Fruit fly (Drosophila melanogaster) whole organism, embryonic: Measurements from ENCODE around the gene nanos.

ENCODE experiments used
- CG10543 ChIP-seq: fragments of 200-800 bp; sonication (Bioruptor generic); optimal IDR thresholded peaks from 3 replicates; lab custom pipeline; 2017; ENCODE audit warnings: missing biosample characterization, mild to moderate bottlenecking, missing genetic modification characterization, moderate library complexity
- CG10979 ChIP-seq: fragments of 200-800 bp; sonication (Bioruptor generic); optimal IDR thresholded peaks from 2 replicates; lab custom pipeline; 2018; ENCODE audit warnings: missing biosample characterization, mild to moderate bottlenecking, missing genetic modification characterization, moderate library complexity
- CG11398 ChIP-seq: fragments of 200-800 bp; sonication (Bioruptor generic); optimal IDR thresholded peaks from 2 replicates; lab custom pipeline; 2016; ENCODE audit warnings: missing biosample characterization, missing genetic modification characterization
- CG12104 ChIP-seq: fragments of 200-800 bp; sonication (Bioruptor generic); optimal IDR thresholded peaks from 3 replicates; lab custom pipeline; 2016; ENCODE audit warnings: missing biosample characterization, missing genetic modification characterization
- CG12236 ChIP-seq: fragments of 200-800 bp; sonication (Bioruptor generic); optimal IDR thresholded peaks from 2 replicates; lab custom pipeline; 2016; ENCODE audit warnings: missing biosample characterization, missing genetic modification characterization
- CG12659 ChIP-seq: fragments of 200-800 bp; sonication (Bioruptor generic); optimal IDR thresholded peaks from 3 replicates; lab custom pipeline; 2017; ENCODE audit warnings: mild to moderate bottlenecking, missing biosample characterization, missing genetic modification reagents, missing genetic modification characterization
- CG14014 ChIP-seq: fragments of 200-800 bp; sonication (Bioruptor generic); IDR thresholded peaks from 2 replicates; pipeline ENCODE4 v1.3.6; 2022; ENCODE audit warnings: missing biosample characterization, missing genetic modification characterization
- CG14050 ChIP-seq: fragments of 200-800 bp; sonication (Bioruptor generic); IDR thresholded peaks from 3 replicates; pipeline ENCODE4 v1.3.6; 2022; ENCODE audit warnings: missing biosample characterization, missing genetic modification characterization
- CG14965 ChIP-seq: fragments of 200-800 bp; sonication (Bioruptor generic); optimal IDR thresholded peaks from 2 replicates; lab custom pipeline; 2016; ENCODE audit warnings: missing biosample characterization, missing genetic modification characterization, borderline replicate concordance
- CG15479 ChIP-seq: fragments of 200-800 bp; sonication (Bioruptor generic); optimal IDR thresholded peaks from 3 replicates; lab custom pipeline; 2019; ENCODE audit warnings: missing biosample characterization, mild to moderate bottlenecking, missing genetic modification characterization, moderate library complexity
- CG31365 ChIP-seq: fragments of 200-800 bp; sonication (Bioruptor generic); optimal IDR thresholded peaks from 2 replicates; lab custom pipeline; 2018; ENCODE audit warnings: missing biosample characterization, mild to moderate bottlenecking, missing genetic modification characterization
- CG33213 ChIP-seq: fragments of 200-800 bp; sonication (Bioruptor generic); optimal IDR thresholded peaks from 3 replicates; lab custom pipeline; 2016; ENCODE audit warnings: missing biosample characterization, missing genetic modification characterization
- CG33557 ChIP-seq: fragments of 200-800 bp; sonication (Bioruptor generic); optimal IDR thresholded peaks from 2 replicates; lab custom pipeline; 2019; ENCODE audit warnings: missing biosample characterization, mild to moderate bottlenecking, missing genetic modification characterization, moderate library complexity
- CG3726 ChIP-seq: fragments of 200-800 bp; sonication (Bioruptor generic); IDR thresholded peaks from 3 replicates; pipeline ENCODE4, ENCODE4 v1.3.6; 2022; ENCODE audit warnings: missing biosample characterization, missing genetic modification characterization
- CG5245 ChIP-seq: fragments of 200-800 bp; sonication (Bioruptor generic); optimal IDR thresholded peaks from 3 replicates; lab custom pipeline; 2016; ENCODE audit warnings: missing biosample characterization, missing genetic modification characterization
- CG6689 ChIP-seq: fragments of 200-800 bp; sonication (Bioruptor generic); IDR thresholded peaks from 2 replicates; pipeline ENCODE4 v1.3.6; 2022; ENCODE audit warnings: missing biosample characterization, missing genetic modification characterization
- CG7786 ChIP-seq: fragments of 200-800 bp; sonication (Bioruptor generic); optimal IDR thresholded peaks from 2 replicates; lab custom pipeline; 2016; ENCODE audit warnings: missing biosample characterization, missing genetic modification characterization
- CG8089 ChIP-seq: fragments of 200-800 bp; sonication (Bioruptor generic); optimal IDR thresholded peaks from 3 replicates; lab custom pipeline; 2016; ENCODE audit warnings: missing biosample characterization, missing genetic modification characterization
- CG8359 ChIP-seq: fragments of 200-800 bp; sonication (Bioruptor generic); optimal IDR thresholded peaks from 2 replicates; lab custom pipeline; 2017; ENCODE audit warnings: missing biosample characterization, mild to moderate bottlenecking, missing genetic modification characterization, borderline replicate concordance
- CG8924 ChIP-seq: fragments of 200-800 bp; optimal IDR thresholded peaks from 3 replicates; lab custom pipeline; 2019; ENCODE audit warnings: missing biosample characterization, mild to moderate bottlenecking, missing genetic modification characterization, moderate library complexity
- CG9817 ChIP-seq: fragments of 200-800 bp; sonication (Bioruptor generic); optimal IDR thresholded peaks from 2 replicates; lab custom pipeline; 2018; ENCODE audit warnings: missing biosample characterization, mild to moderate bottlenecking, missing genetic modification characterization, moderate library complexity
- Ets97D ChIP-seq: fragments of 200-800 bp; sonication (Bioruptor generic); optimal IDR thresholded peaks from 3 replicates; lab custom pipeline; 2016; ENCODE audit warnings: missing biosample characterization, missing genetic modification characterization
- GATAe ChIP-seq: fragments of 200-800 bp; sonication (Bioruptor generic); conservative IDR thresholded peaks from 2 replicates; pipeline ENCODE4 v1.3.6; 2022; ENCODE audit warnings: missing biosample characterization, missing genetic modification characterization
- H2.0 ChIP-seq: fragments of 200-800 bp; sonication (Bioruptor generic); IDR thresholded peaks from 2 replicates; pipeline ENCODE4 v1.3.6; 2022; ENCODE audit warnings: missing biosample characterization, missing genetic modification characterization
- HmgZ ChIP-seq: fragments of 200-800 bp; sonication (Bioruptor generic); optimal IDR thresholded peaks from 2 replicates; lab custom pipeline; 2018; ENCODE audit warnings: missing biosample characterization, mild to moderate bottlenecking, missing genetic modification characterization
- Hmx ChIP-seq: fragments of 200-800 bp; sonication (Bioruptor generic); optimal IDR thresholded peaks from 2 replicates; lab custom pipeline; 2016; ENCODE audit warnings: missing biosample characterization, missing genetic modification characterization
- Lhr ChIP-seq: fragments of 200-800 bp; sonication (Bioruptor generic); optimal IDR thresholded peaks from 3 replicates; lab custom pipeline; 2017; ENCODE audit warnings: mild to moderate bottlenecking, missing biosample characterization, missing genetic modification reagents, missing genetic modification characterization
- Nf-YA ChIP-seq: fragments of 200-800 bp; sonication (Bioruptor generic); IDR thresholded peaks from 2 replicates; pipeline ENCODE4 v1.3.6; 2022; ENCODE audit warnings: missing biosample characterization, missing genetic modification characterization
- Nf-YC ChIP-seq: fragments of 200-800 bp; optimal IDR thresholded peaks from 3 replicates; lab custom pipeline; 2019; ENCODE audit warnings: missing biosample characterization, mild to moderate bottlenecking, missing genetic modification characterization, moderate library complexity
- Rx ChIP-seq: fragments of 200-800 bp; sonication (Bioruptor generic); IDR thresholded peaks from 2 replicates; pipeline ENCODE4 v1.3.6; 2022; ENCODE audit warnings: missing biosample characterization, missing genetic modification characterization
- Usf ChIP-seq: fragments of 200-800 bp; sonication (Bioruptor generic); optimal IDR thresholded peaks from 2 replicates; lab custom pipeline; 2017; ENCODE audit warnings: missing genotype, missing biosample characterization, missing genetic modification characterization
- chif ChIP-seq, 2 experiments: fragments of 200-800 bp; sonication (Bioruptor generic); optimal IDR thresholded peaks; 3 replicates each; lab custom pipeline; 2016; ENCODE audit warnings: missing biosample characterization in 2 of 2, missing genetic modification characterization in 2 of 2
- crp ChIP-seq, 2 experiments: fragments of 200-800 bp; sonication (Bioruptor generic); optimal IDR thresholded peaks; 2 replicates in 1 of 2; 3 replicates in 1 of 2; lab custom pipeline; 2017; ENCODE audit warnings: missing biosample characterization in 2 of 2, missing genetic modification characterization in 2 of 2, mild to moderate bottlenecking in 1 of 2, moderate library complexity in 1 of 2
- dm ChIP-seq: fragments of 200-800 bp; sonication (Bioruptor generic); optimal IDR thresholded peaks from 3 replicates; lab custom pipeline; 2016; ENCODE audit warnings: missing biosample characterization, missing genetic modification characterization
- en ChIP-seq: fragments of 200-800 bp; sonication (Bioruptor generic); optimal IDR thresholded peaks from 2 replicates; lab custom pipeline; 2016; ENCODE audit warnings: missing biosample characterization, missing genetic modification characterization
- fd3F ChIP-seq: fragments of 200-800 bp; sonication (Bioruptor generic); optimal IDR thresholded peaks from 2 replicates; lab custom pipeline; 2018; ENCODE audit warnings: missing biosample characterization, mild to moderate bottlenecking, missing genetic modification characterization, moderate library complexity
- fd64A ChIP-seq: fragments of 200-800 bp; sonication (Bioruptor generic); optimal IDR thresholded peaks from 3 replicates; lab custom pipeline; 2018; ENCODE audit warnings: missing biosample characterization, mild to moderate bottlenecking, missing genetic modification characterization
- fru ChIP-seq: fragments of >200 bp; optimal IDR thresholded peaks from 2 replicates; lab custom pipeline; 2017
- fu2 ChIP-seq: fragments of 200-800 bp; sonication (Bioruptor generic); optimal IDR thresholded peaks from 2 replicates; lab custom pipeline; 2016; ENCODE audit warnings: missing biosample characterization, missing genetic modification characterization
- inv ChIP-seq: fragments of 200-800 bp; sonication (Bioruptor generic); IDR thresholded peaks from 2 replicates; pipeline ENCODE4 v1.3.6; 2022; ENCODE audit warnings: missing biosample characterization, missing genetic modification characterization; ENCODE audit not compliant: partially characterized antibody
- ken ChIP-seq: fragments of 200-800 bp; sonication (Bioruptor generic); IDR thresholded peaks from 3 replicates; pipeline ENCODE4 v1.3.6; 2022; ENCODE audit warnings: missing biosample characterization, missing genetic modification characterization
- klu ChIP-seq: fragments of 200-800 bp; sonication (Bioruptor generic); IDR thresholded peaks from 2 replicates; pipeline ENCODE4 v1.3.6; 2022; ENCODE audit warnings: missing biosample characterization, missing genetic modification characterization
- nerfin-1 ChIP-seq: fragments of 200-800 bp; sonication (Bioruptor generic); optimal IDR thresholded peaks from 3 replicates; lab custom pipeline; 2019; ENCODE audit warnings: missing biosample characterization, mild to moderate bottlenecking, missing genetic modification characterization, moderate library complexity
- pnt ChIP-seq: fragments of 200-800 bp; sonication (Bioruptor generic); optimal IDR thresholded peaks from 3 replicates; lab custom pipeline; 2016; ENCODE audit warnings: missing biosample characterization, missing genetic modification characterization
- pzg ChIP-seq: fragments of 200-800 bp; sonication (Bioruptor generic); optimal IDR thresholded peaks from 3 replicates; lab custom pipeline; 2018; ENCODE audit warnings: missing biosample characterization, mild to moderate bottlenecking, missing genetic modification characterization, moderate library complexity
- ro ChIP-seq: fragments of 200-800 bp; sonication (Bioruptor generic); IDR thresholded peaks from 2 replicates; pipeline ENCODE4 v1.3.6; 2022; ENCODE audit warnings: missing biosample characterization, missing genetic modification characterization
- shn ChIP-seq: fragments of 200-800 bp; sonication (Bioruptor generic); optimal IDR thresholded peaks from 3 replicates; lab custom pipeline; 2016; ENCODE audit warnings: missing biosample characterization, missing genetic modification characterization
- sim ChIP-seq: fragments of 200-800 bp; sonication (Bioruptor generic); IDR thresholded peaks from 2 replicates; pipeline ENCODE4 v1.3.6; 2022; ENCODE audit warnings: missing biosample characterization, missing genetic modification characterization
- so ChIP-seq: fragments of 200-800 bp; sonication (Bioruptor generic); IDR thresholded peaks from 3 replicates; pipeline ENCODE4 v1.3.6; 2022; ENCODE audit warnings: missing biosample characterization, missing genetic modification characterization
- stc ChIP-seq: fragments of 200-800 bp; sonication (Bioruptor generic); IDR thresholded peaks from 2 replicates; pipeline ENCODE4 v1.3.6; 2022; ENCODE audit warnings: missing biosample characterization, missing genetic modification characterization
- zfh1 ChIP-seq: fragments of 200-800 bp; sonication (Bioruptor generic); IDR thresholded peaks from 3 replicates; pipeline ENCODE4 v1.3.6; 2022; ENCODE audit warnings: missing biosample characterization, missing genetic modification characterization

nanos gene

DNA sequence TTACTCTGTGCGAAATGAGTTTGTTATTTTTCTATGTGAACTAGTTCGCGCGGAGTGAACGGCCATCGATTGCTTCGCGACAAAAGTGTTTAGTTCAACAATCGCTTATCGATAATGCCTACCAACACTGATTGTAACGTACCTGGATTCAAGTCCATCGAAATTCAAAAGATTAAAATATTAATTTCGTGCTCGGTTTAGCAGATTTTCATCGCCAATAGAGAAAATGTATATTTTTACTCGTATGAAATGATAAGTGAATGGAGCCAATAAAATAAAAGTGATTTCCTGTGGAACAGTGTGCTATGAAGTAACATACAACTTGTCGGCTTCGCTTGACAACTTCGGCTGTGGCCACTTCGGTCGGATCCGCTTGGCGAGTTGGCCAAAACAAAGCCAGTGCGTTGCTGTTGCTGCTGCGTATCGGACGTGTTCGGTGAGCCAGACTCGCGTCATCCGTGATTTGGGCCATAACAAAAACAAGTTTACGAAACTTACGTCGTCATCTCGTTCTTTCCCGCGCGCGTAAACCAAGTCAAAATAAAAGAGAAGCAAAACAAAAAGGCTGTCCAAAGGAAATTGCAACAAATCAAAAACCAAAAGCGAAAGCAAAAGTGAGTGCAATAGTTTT lies 23.3 kb downstream of the nanos start, which contains the start of the genes CG5555 and myd (continued):
- TF ChIP-seq CG12104: no peak
- TF ChIP-seq CG14014 (GFP tag; lab: Robert Waterston, UW): peak; percentile 56; the same call in 1 of the 2 replicates
- TF ChIP-seq pnt (GFP tag; lab: Kevin White, UChicago): no peak
- no peak for TF ChIP-seq CG15479 (GFP tag; lab: Kevin White, UChicago)
- TF ChIP-seq inv (GFP tag; lab: Robert Waterston, UW): peak; percentile 49
- TF ChIP-seq CG11398 (GFP tag; lab: Kevin White, UChicago): peak; percentile 21
- TF ChIP-seq chif (GFP tag; optimal IDR thresholded peaks at IDR 0.05; lab: Kevin White, UChicago): no peak
- no peak for TF ChIP-seq CG12236 (GFP tag; lab: Kevin White, UChicago)
- no peak for TF ChIP-seq CG14965 (GFP tag; lab: Kevin White, UChicago)
- TF ChIP-seq CG14050 (GFP tag; lab: Robert Waterston, UW): no peak
- TF ChIP-seq CG9817 (tag; lab: Kevin White, UChicago): peak; percentile 0
- peak; percentile 49 for TF ChIP-seq CG33213 (GFP tag; lab: Kevin White, UChicago)
- peak; percentile 1 for TF ChIP-seq Lhr (GFP tag; lab: Kevin White, UChicago)
- no peak for TF ChIP-seq nerfin-1 (tag; lab: Kevin White, UChicago)
- TF ChIP-seq Rx (GFP tag; lab: Robert Waterston, UW): no peak
- TF ChIP-seq klu (GFP tag; lab: Robert Waterston, UW): peak; percentile 34; the same call in 1 of the 2 replicates
- no peak for TF ChIP-seq Nf-YC (tag; lab: Kevin White, UChicago)
- no peak for TF ChIP-seq Usf
- TF ChIP-seq ken (GFP tag; lab: Robert Waterston, UW): peak; percentile 50; the same call in 1 of the 3 replicates
- TF ChIP-seq ro (GFP tag; lab: Robert Waterston, UW): no peak
- no peak for TF ChIP-seq dm (GFP tag; lab: Kevin White, UChicago)
- TF ChIP-seq Hmx: no peak
- TF ChIP-seq GATAe (GFP tag; lab: Robert Waterston, UW): no peak
- TF ChIP-seq H2.0 (GFP tag; lab: Robert Waterston, UW): peak; percentile 25; the same call in 1 of the 2 replicates
- TF ChIP-seq CG8924 (tag; lab: Kevin White, UChicago): no peak
- no peak for TF ChIP-seq fd3F
- peak; percentile 53; the same call in 1 of the 2 replicates for TF ChIP-seq stc (GFP tag; lab: Robert Waterston, UW)
- TF ChIP-seq CG12659: peak; percentile 72
- TF ChIP-seq CG3726 (GFP tag; lab: Robert Waterston, UW): no peak
- 0 out of 3 replicates have a peak, but pooled peaks have one; percentile 43 for TF ChIP-seq zfh1 (GFP tag; lab: Robert Waterston, UW)
- peak; percentile 71 for TF ChIP-seq Ets97D (GFP tag; lab: Kevin White, UChicago)
- TF ChIP-seq CG10979 (tag; lab: Kevin White, UChicago): no peak
- TF ChIP-seq CG10543 (GFP tag; lab: Kevin White, UChicago): peak; percentile 39
- no peak for TF ChIP-seq Nf-YA (GFP tag; lab: Robert Waterston, UW)
- no peak for TF ChIP-seq CG5245 (GFP tag; lab: Kevin White, UChicago)
- no peak for TF ChIP-seq fru (lab: Kevin White, UChicago)
- no peak for TF ChIP-seq CG8089 (GFP tag; lab: Kevin White, UChicago)
- no peak for TF ChIP-seq CG33557 (GFP tag; lab: Kevin White, UChicago)
- TF ChIP-seq so (GFP tag; lab: Robert Waterston, UW): 0 out of 3 replicates have a peak, but pooled peaks have one; percentile 13
- no peak for TF ChIP-seq en (GFP tag; lab: Kevin White, UChicago)
- no peak for TF ChIP-seq CG6689
- peak; percentile 50 for TF ChIP-seq HmgZ (tag; lab: Kevin White, UChicago)
- peak; percentile 13 for TF ChIP-seq shn
- no peak for TF ChIP-seq CG31365 (tag; lab: Kevin White, UChicago)
- TF ChIP-seq pzg (GFP tag; lab: Kevin White, UChicago): peak; percentile 60
- peak; percentile 38 for TF ChIP-seq CG7786 (GFP tag; lab: Kevin White, UChicago)
- no peak for TF ChIP-seq CG8359 (GFP tag; lab: Kevin White, UChicago)
- peak; percentile 26 for TF ChIP-seq fu2 (GFP tag; lab: Kevin White, UChicago)
- TF ChIP-seq crp (GFP tag; optimal IDR thresholded peaks at IDR 0.05; lab: Kevin White, UChicago): peak in 1 of 2 experiments; percentile 4
- no peak for TF ChIP-seq sim
- TF ChIP-seq fd64A: no peak
